Worm (Caenorhabditis elegans) whole organism, late embryonic: ENCODE measurements around the gene ekl-6.
"Not testable (repeated sequence)": the region's sequence is repeated elsewhere in the genome, so short reads cannot be mapped to it uniquely, and the experiment has no call there.

Experiments used
- C08G9.2 ChIP-seq: sonication (generic microtip); optimal IDR thresholded peaks from 2 replicates; lab custom pipeline; 2016; ENCODE audit warnings: mild to moderate bottlenecking, missing genetic modification characterization, moderate library complexity, missing compliant biosample characterization
- F13H6.1 ChIP-seq: sonication (generic microtip); optimal IDR thresholded peaks from 2 replicates; lab custom pipeline; 2016; ENCODE audit warnings: missing genetic modification characterization, missing compliant biosample characterization
- K02D7.2 ChIP-seq: sonication (generic microtip); optimal IDR thresholded peaks from 2 replicates; lab custom pipeline; 2017; ENCODE audit warnings: mild to moderate bottlenecking, missing genetic modification characterization, missing compliant biosample characterization
- ahr-1 ChIP-seq: sonication (generic microtip); optimal IDR thresholded peaks from 2 replicates; lab custom pipeline; 2016; ENCODE audit warnings: missing genetic modification characterization, missing compliant biosample characterization
- ama-1 ChIP-seq: fragments of 150-350 bp; optimal IDR thresholded peaks from 2 replicates; lab custom pipeline; 2014
- ceh-14 ChIP-seq: sonication (generic microtip); optimal IDR thresholded peaks from 2 replicates; lab custom pipeline; 2016; ENCODE audit warnings: missing genotype, missing genetic modification characterization, missing compliant biosample characterization
- ceh-18 ChIP-seq: sonication (generic microtip); optimal IDR thresholded peaks from 2 replicates; lab custom pipeline; 2016; ENCODE audit warnings: missing genetic modification characterization, missing compliant biosample characterization
- ceh-19 ChIP-seq: fragments of 200-800 bp; sonication (Bioruptor generic); optimal IDR thresholded peaks from 2 replicates; lab custom pipeline; 2018; ENCODE audit warnings: mild to moderate bottlenecking, missing genetic modification characterization, missing compliant biosample characterization
- ceh-2 ChIP-seq: sonication (generic microtip); optimal IDR thresholded peaks from 2 replicates; lab custom pipeline; 2016; ENCODE audit warnings: missing genotype, missing genetic modification characterization, missing compliant biosample characterization
- ceh-31 ChIP-seq: sonication (generic microtip); optimal IDR thresholded peaks from 2 replicates; lab custom pipeline; 2016; ENCODE audit warnings: missing genetic modification characterization, missing compliant biosample characterization
- ceh-45 ChIP-seq: fragments of 200-800 bp; sonication (Bioruptor generic); IDR thresholded peaks from 2 replicates; pipeline ENCODE4 v1.3.6; 2022; ENCODE audit warnings: missing genetic modification reagents, missing genetic modification characterization, missing compliant biosample characterization
- elt-2 ChIP-seq: sonication (generic microtip); optimal IDR thresholded peaks from 2 replicates; lab custom pipeline; 2016; ENCODE audit warnings: missing genetic modification reagents, missing genetic modification characterization, missing compliant biosample characterization
- eyg-1 ChIP-seq: sonication (generic microtip); optimal IDR thresholded peaks from 2 replicates; lab custom pipeline; 2016; ENCODE audit warnings: missing genotype, missing genetic modification characterization, missing compliant biosample characterization
- gmeb-2 ChIP-seq: sonication (generic microtip); optimal IDR thresholded peaks from 2 replicates; lab custom pipeline; 2016; ENCODE audit warnings: missing genetic modification characterization, inconsistent platforms, missing compliant biosample characterization
- hlh-30 ChIP-seq: sonication (generic microtip); optimal IDR thresholded peaks from 2 replicates; lab custom pipeline; 2017; ENCODE audit warnings: antibody characterized with exemption, missing genetic modification characterization, missing compliant biosample characterization; ENCODE audit not compliant: insufficient read depth
- hlh-6 ChIP-seq: sonication (generic microtip); optimal IDR thresholded peaks from 2 replicates; lab custom pipeline; 2016; ENCODE audit warnings: missing genotype, missing genetic modification characterization, missing compliant biosample characterization
- lin-11 ChIP-seq: fragments of 200-800 bp; sonication (Bioruptor generic); optimal IDR thresholded peaks from 2 replicates; lab custom pipeline; 2018; ENCODE audit warnings: mild to moderate bottlenecking, missing genetic modification characterization, missing compliant biosample characterization
- mec-3 ChIP-seq: sonication (generic microtip); optimal IDR thresholded peaks from 2 replicates; lab custom pipeline; 2016; ENCODE audit warnings: borderline replicate concordance, missing genetic modification characterization, missing compliant biosample characterization
- nhr-11 ChIP-seq: fragments of 150-350 bp; optimal IDR thresholded peaks from 2 replicates; lab custom pipeline; 2014; ENCODE audit warnings: missing biosample characterization, missing genetic modification characterization
- odd-2 ChIP-seq: sonication (generic microtip); optimal IDR thresholded peaks from 2 replicates; lab custom pipeline; 2017; ENCODE audit warnings: antibody characterized with exemption, mild to moderate bottlenecking, missing genetic modification characterization, missing compliant biosample characterization
- pat-9 ChIP-seq: fragments of 200-800 bp; sonication (Bioruptor generic); optimal IDR thresholded peaks from 2 replicates; lab custom pipeline; 2018; ENCODE audit warnings: mild to moderate bottlenecking, missing genetic modification characterization, moderate library complexity, missing compliant biosample characterization
- pha-2 ChIP-seq: sonication (generic microtip); optimal IDR thresholded peaks from 2 replicates; lab custom pipeline; 2017; ENCODE audit warnings: mild to moderate bottlenecking, missing genetic modification characterization, missing compliant biosample characterization
- pha-4 ChIP-seq: fragments of 150-350 bp; optimal IDR thresholded peaks from 2 replicates; lab custom pipeline; 2018; ENCODE audit warnings: missing biosample characterization, missing genetic modification reagents, missing genetic modification characterization
- rnt-1 ChIP-seq: sonication (generic microtip); optimal IDR thresholded peaks from 2 replicates; lab custom pipeline; 2016; ENCODE audit warnings: missing genetic modification characterization, missing compliant biosample characterization
- sox-2 ChIP-seq: fragments of 200-800 bp; sonication (Bioruptor generic); IDR thresholded peaks from 2 replicates; pipeline ENCODE4 v1.3.6; 2022; ENCODE audit warnings: missing genetic modification reagents, missing genetic modification characterization, missing compliant biosample characterization
- ttx-3 ChIP-seq: sonication (generic microtip); optimal IDR thresholded peaks from 2 replicates; lab custom pipeline; 2016; ENCODE audit warnings: missing genetic modification reagents, missing genetic modification characterization, missing compliant biosample characterization
- unc-42 ChIP-seq: sonication (generic microtip); optimal IDR thresholded peaks from 2 replicates; lab custom pipeline; 2016; ENCODE audit warnings: missing genotype, missing genetic modification characterization, missing compliant biosample characterization
- unc-55 ChIP-seq: sonication (generic microtip); optimal IDR thresholded peaks from 2 replicates; lab custom pipeline; 2017; ENCODE audit warnings: missing biosample characterization, missing genetic modification reagents, missing genetic modification characterization
- unc-86 ChIP-seq: sonication (generic microtip); optimal IDR thresholded peaks from 2 replicates; lab custom pipeline; 2016; ENCODE audit warnings: missing genetic modification characterization, missing compliant biosample characterization
- zip-5 ChIP-seq: sonication (generic microtip); optimal IDR thresholded peaks from 2 replicates; lab custom pipeline; 2016; ENCODE audit warnings: missing genetic modification characterization, missing compliant biosample characterization
- ztf-16 ChIP-seq: sonication (generic microtip); optimal IDR thresholded peaks from 2 replicates; lab custom pipeline; 2017; ENCODE audit warnings: missing genetic modification characterization, missing compliant biosample characterization

ekl-6 gene

ce11 chrIII:10053312-10053711 lies 10.9 kb upstream of the ekl-6 start, which contains the start of gene T16G12.12:
TSS of gene T16G12.12 (plus strand) at chrIII:10053612.
- TF ChIP-seq odd-2; gmeb-2 (tag; lab: Kevin White, UChicago); ceh-2 (tag; lab: Kevin White, UChicago): not testable (repeated sequence)

ce11 chrIII:10056033-10056432 lies 8.2 kb upstream of the ekl-6 start, which contains the start of gene T16G12.10:
TSS of gene T16G12.10 (minus strand) at chrIII:10056133.
- no peak for TF ChIP-seq ceh-14 (tag; lab: Kevin White, UChicago)
- TF ChIP-seq ama-1 (lab: Kevin White, UChicago) = no peak
- TF ChIP-seq ceh-45 = no peak
- no peak for TF ChIP-seq C08G9.2 (tag; lab: Kevin White, UChicago)
- TF ChIP-seq ahr-1 (tag; lab: Kevin White, UChicago) = no peak
- TF ChIP-seq unc-42 (tag; lab: Kevin White, UChicago) = no peak
- TF ChIP-seq mec-3 (tag; lab: Kevin White, UChicago) = no peak
- TF ChIP-seq lin-11 (tag; lab: Kevin White, UChicago) = no peak
- TF ChIP-seq elt-2 = no peak

- no peak for TF ChIP-seq pat-9
- TF ChIP-seq pha-2 = no peak
- no peak for TF ChIP-seq eyg-1 (tag; lab: Kevin White, UChicago)
- no peak for TF ChIP-seq ceh-31 (tag; lab: Kevin White, UChicago)
- no peak for TF ChIP-seq ahr-1 (tag; lab: Kevin White, UChicago)
- TF ChIP-seq pha-4 = no peak
- TF ChIP-seq ceh-18 (tag; lab: Kevin White, UChicago) = no peak
- no peak for TF ChIP-seq zip-5 (tag; lab: Kevin White, UChicago)
- no peak for TF ChIP-seq unc-55 (GFP tag; lab: Kevin White, UChicago)
- no peak for TF ChIP-seq lin-11 (tag; lab: Kevin White, UChicago)
- TF ChIP-seq hlh-30 (tag; lab: Kevin White, UChicago) = no peak
Measured at ce11 chrIII:10057518-10057917, 6.7 kb upstream of the ekl-6 start, which contains the start of gene T16G12.4. TSS of gene T16G12.4 (plus strand) at chrIII:10057818.

- no peak for TF ChIP-seq ztf-16 (tag; lab: Kevin White, UChicago)
Measured at ce11 chrIII:10059002-10059401, 5.2 kb upstream of the ekl-6 start, which contains the start of gene T16G12.8. TSS of gene T16G12.8 (plus strand) at chrIII:10059302.

ce11 chrIII:10060573-10060972 lies 3.6 kb upstream of the ekl-6 start, which contains the start of gene T16G12.13:
TSS of gene T16G12.13 (plus strand) at chrIII:10060865.
- no peak for TF ChIP-seq hlh-6 (tag; lab: Kevin White, UChicago)

- TF ChIP-seq rnt-1 (no peak), ceh-19 (GFP tag; lab: Kevin White, UChicago) (no peak), sox-2 (GFP tag; lab: Robert Waterston, UW) (no peak), gmeb-2 (tag; lab: Kevin White, UChicago) (no peak), ttx-3 (tag; lab: Kevin White, UChicago) (no peak), K02D7.2 (tag; lab: Kevin White, UChicago) (no peak), unc-86 (tag; lab: Kevin White, UChicago) (no peak), nhr-11 (tag; lab: Kevin White, UChicago) (no peak), F13H6.1 (tag; lab: Kevin White, UChicago) (no peak)
Measured at ce11 chrIII:10069278-10069677, 5.1 kb downstream of the ekl-6 start, which contains the start of gene T16G12.6. TSS of gene T16G12.6 (plus strand) at chrIII:10069578.
